Worm (Caenorhabditis elegans) whole organism, young adult: Measurements from ENCODE around the gene aps-1.
A peak's percentile ranks its signal among the peaks of the same experiment; 100 is the strongest.

ENCODE experiments used
- B0035.1 ChIP-seq: sonication (generic microtip); optimal IDR thresholded peaks from 2 replicates; lab custom pipeline; 2016; ENCODE audit warnings: missing genetic modification characterization, mild to moderate bottlenecking, missing compliant biosample characterization, missing genotype, missing genetic modification reagents
- B0261.1 ChIP-seq: sonication (generic microtip); optimal IDR thresholded peaks from 2 replicates; lab custom pipeline; 2016; ENCODE audit warnings: mild to moderate bottlenecking, missing genetic modification characterization, moderate library complexity, missing compliant biosample characterization
- D2030.7 ChIP-seq: fragments of 200-800 bp; sonication (Bioruptor generic); IDR thresholded peaks from 2 replicates; pipeline ENCODE4 v1.3.6; 2022; ENCODE audit warnings: missing genetic modification reagents, missing genetic modification characterization, missing compliant biosample characterization
- F33H1.4 ChIP-seq: fragments of 200-800 bp; sonication (Bioruptor generic); IDR thresholded peaks from 2 replicates; pipeline ENCODE4 v1.3.6; 2022; ENCODE audit warnings: missing genetic modification reagents, missing genetic modification characterization, missing compliant biosample characterization
- F37B4.10 ChIP-seq: fragments of 200-800 bp; sonication (Bioruptor generic); IDR thresholded peaks from 2 replicates; pipeline ENCODE4 v1.3.6; 2022; ENCODE audit warnings: missing genetic modification characterization, missing compliant biosample characterization
- F39B2.1 ChIP-seq: fragments of 200-800 bp; sonication (Bioruptor generic); IDR thresholded peaks from 2 replicates; pipeline ENCODE4 v1.3.6; 2022; ENCODE audit warnings: missing genetic modification reagents, missing genetic modification characterization, missing compliant biosample characterization
- F55B11.4 ChIP-seq: sonication (generic microtip); optimal IDR thresholded peaks from 2 replicates; lab custom pipeline; 2016; ENCODE audit warnings: missing compliant biosample characterization, missing genetic modification characterization, borderline replicate concordance; ENCODE audit not compliant: insufficient read depth
- Y53G8AR.9 ChIP-seq: fragments of 200-800 bp; sonication (Bioruptor generic); conservative IDR thresholded peaks from 2 replicates; pipeline ENCODE4 v1.3.6; 2022; ENCODE audit warnings: missing genetic modification reagents, missing genetic modification characterization, missing compliant biosample characterization
- Y79H2A.3 ChIP-seq: fragments of 200-800 bp; sonication (Bioruptor generic); conservative IDR thresholded peaks from 2 replicates; pipeline ENCODE4 v1.3.6; 2022; ENCODE audit warnings: missing genetic modification reagents, missing genetic modification characterization, missing compliant biosample characterization
- Y95B8A.8 ChIP-seq: fragments of 200-800 bp; sonication (Bioruptor generic); IDR thresholded peaks from 2 replicates; pipeline ENCODE4 v1.3.6; 2022; ENCODE audit warnings: missing genetic modification reagents, missing genetic modification characterization, missing compliant biosample characterization
- aptf-2 ChIP-seq: fragments of 200-800 bp; sonication (Bioruptor generic); conservative IDR thresholded peaks from 2 replicates; pipeline ENCODE4 v1.3.6; 2022; ENCODE audit warnings: missing genetic modification reagents, missing genetic modification characterization, missing compliant biosample characterization
- attf-3 ChIP-seq: fragments of 200-800 bp; sonication (Bioruptor generic); conservative IDR thresholded peaks from 2 replicates; pipeline ENCODE4 v1.3.6; 2022; ENCODE audit warnings: missing genetic modification reagents, missing genetic modification characterization, missing compliant biosample characterization
- attf-5 ChIP-seq: fragments of 200-800 bp; sonication (Bioruptor generic); optimal IDR thresholded peaks from 2 replicates; lab custom pipeline; 2018; ENCODE audit warnings: mild to moderate bottlenecking, missing genetic modification characterization, missing compliant biosample characterization
- attf-6 ChIP-seq: fragments of 200-800 bp; sonication (Bioruptor generic); IDR thresholded peaks from 2 replicates; pipeline ENCODE4 v1.3.6; 2022; ENCODE audit warnings: missing genetic modification reagents, missing genetic modification characterization, missing compliant biosample characterization
- bed-2 ChIP-seq: fragments of 200-800 bp; sonication (Bioruptor generic); IDR thresholded peaks from 2 replicates; pipeline ENCODE4 v1.3.6; 2022; ENCODE audit warnings: missing genetic modification reagents, missing genetic modification characterization, missing compliant biosample characterization
- cebp-2 ChIP-seq: fragments of 200-800 bp; sonication (Bioruptor generic); IDR thresholded peaks from 2 replicates; pipeline ENCODE4 v1.3.6; 2022; ENCODE audit warnings: missing genetic modification characterization, missing compliant biosample characterization
- ceh-58 ChIP-seq: fragments of 200-800 bp; sonication (Bioruptor generic); IDR thresholded peaks from 2 replicates; pipeline ENCODE4 v1.3.6; 2022; ENCODE audit warnings: missing genetic modification characterization, missing compliant biosample characterization
- ceh-79 ChIP-seq: sonication (generic microtip); optimal IDR thresholded peaks from 2 replicates; lab custom pipeline; 2017; ENCODE audit warnings: mild to moderate bottlenecking, missing genetic modification characterization, missing compliant biosample characterization
- dpl-1 ChIP-seq: fragments of 150-350 bp; optimal IDR thresholded peaks from 2 replicates; lab custom pipeline; 2014; ENCODE audit warnings: missing biosample characterization, missing genetic modification reagents, missing genetic modification characterization
- efl-1 ChIP-seq: fragments of 150-350 bp; optimal IDR thresholded peaks from 2 replicates; lab custom pipeline; 2014; ENCODE audit warnings: missing biosample characterization, missing genetic modification reagents, missing genetic modification characterization
- egl-44 ChIP-seq: fragments of 200-800 bp; sonication (Bioruptor generic); IDR thresholded peaks from 2 replicates; pipeline ENCODE4 v1.3.6; 2022; ENCODE audit warnings: missing genetic modification reagents, missing genetic modification characterization, missing compliant biosample characterization
- gei-17 ChIP-seq: fragments of 200-800 bp; sonication (Bioruptor generic); optimal IDR thresholded peaks from 2 replicates; lab custom pipeline; 2018; ENCODE audit warnings: mild to moderate bottlenecking, missing genetic modification characterization, missing compliant biosample characterization
- hlh-26 ChIP-seq: fragments of 200-800 bp; sonication (Bioruptor generic); conservative IDR thresholded peaks from 2 replicates; pipeline ENCODE4 v1.3.6; 2022; ENCODE audit warnings: missing genetic modification reagents, missing genetic modification characterization, missing compliant biosample characterization
- hmg-20 ChIP-seq: fragments of 200-800 bp; sonication (Bioruptor generic); IDR thresholded peaks from 2 replicates; pipeline ENCODE4 v1.3.6; 2022; ENCODE audit warnings: missing genetic modification reagents, missing genetic modification characterization, missing compliant biosample characterization
- lag-1 ChIP-seq: fragments of 200-800 bp; sonication (Bioruptor generic); IDR thresholded peaks from 2 replicates; pipeline ENCODE4 v1.3.6; 2022; ENCODE audit warnings: missing genetic modification reagents, missing genetic modification characterization, missing compliant biosample characterization
- let-526 ChIP-seq: fragments of 200-800 bp; sonication (Bioruptor generic); IDR thresholded peaks from 2 replicates; pipeline ENCODE4 v1.3.6; 2022; ENCODE audit warnings: missing genetic modification reagents, missing genetic modification characterization, missing compliant biosample characterization
- lin-54 ChIP-seq: fragments of 200-800 bp; sonication (Bioruptor generic); optimal IDR thresholded peaks from 2 replicates; lab custom pipeline; 2018; ENCODE audit warnings: mild to moderate bottlenecking, missing genetic modification characterization, missing compliant biosample characterization
- lir-1 ChIP-seq: fragments of 200-800 bp; sonication (Bioruptor generic); conservative IDR thresholded peaks from 2 replicates; pipeline ENCODE4 v1.3.6; 2022; ENCODE audit warnings: missing genetic modification reagents, missing genetic modification characterization, missing compliant biosample characterization
- nhr-179 ChIP-seq: sonication (generic microtip); optimal IDR thresholded peaks from 2 replicates; lab custom pipeline; 2016; ENCODE audit warnings: mild to moderate bottlenecking, missing genetic modification characterization, missing compliant biosample characterization
- nhr-27 ChIP-seq: fragments of 200-800 bp; sonication (Bioruptor generic); optimal IDR thresholded peaks from 2 replicates; lab custom pipeline; 2018; ENCODE audit warnings: mild to moderate bottlenecking, missing genetic modification characterization, moderate library complexity, missing compliant biosample characterization
- nhr-80 ChIP-seq: sonication (generic microtip); optimal IDR thresholded peaks from 2 replicates; lab custom pipeline; 2016; ENCODE audit warnings: missing genetic modification characterization, missing compliant biosample characterization
- nhr-90 ChIP-seq: sonication (generic microtip); optimal IDR thresholded peaks from 2 replicates; lab custom pipeline; 2016; ENCODE audit warnings: missing genotype, mild to moderate bottlenecking, missing genetic modification characterization, missing compliant biosample characterization
- rpc-1 ChIP-seq, 2 experiments: fragments of 150-350 bp in 1 of 2; sonication (generic microtip) in 1 of 2; optimal IDR thresholded peaks; 2 replicates each; lab custom pipeline; 2014 to 2018; ENCODE audit warnings: missing biosample characterization in 1 of 2, missing genetic modification characterization in 1 of 2, missing genetic modification reagents in 1 of 2, missing genotype in 1 of 2
- sdz-38 ChIP-seq: sonication (generic microtip); optimal IDR thresholded peaks from 2 replicates; lab custom pipeline; 2016; ENCODE audit warnings: missing genotype, missing genetic modification characterization, missing compliant biosample characterization
- somi-1 ChIP-seq: fragments of 200-800 bp; sonication (Bioruptor generic); optimal IDR thresholded peaks from 2 replicates; lab custom pipeline; 2018; ENCODE audit warnings: mild to moderate bottlenecking, missing genetic modification characterization, missing compliant biosample characterization
- sptf-2 ChIP-seq: fragments of 200-800 bp; sonication (Bioruptor generic); optimal IDR thresholded peaks from 2 replicates; lab custom pipeline; 2018; ENCODE audit warnings: mild to moderate bottlenecking, missing genetic modification characterization, missing compliant biosample characterization
- unc-62 ChIP-seq: fragments of 150-350 bp; optimal IDR thresholded peaks from 2 replicates; lab custom pipeline; 2014; ENCODE audit warnings: missing biosample characterization, missing genetic modification reagents, missing genetic modification characterization
- zfh-2 ChIP-seq: fragments of 200-800 bp; sonication (Bioruptor generic); conservative IDR thresholded peaks from 2 replicates; pipeline ENCODE4 v1.3.6; 2022; ENCODE audit warnings: missing genetic modification reagents, missing genetic modification characterization, missing compliant biosample characterization
- ztf-28 ChIP-seq: fragments of 200-800 bp; sonication (Bioruptor generic); IDR thresholded peaks from 2 replicates; pipeline ENCODE4 v1.3.6; 2022; ENCODE audit warnings: missing genetic modification reagents, missing genetic modification characterization, missing compliant biosample characterization

aps-1 gene

DNA sequence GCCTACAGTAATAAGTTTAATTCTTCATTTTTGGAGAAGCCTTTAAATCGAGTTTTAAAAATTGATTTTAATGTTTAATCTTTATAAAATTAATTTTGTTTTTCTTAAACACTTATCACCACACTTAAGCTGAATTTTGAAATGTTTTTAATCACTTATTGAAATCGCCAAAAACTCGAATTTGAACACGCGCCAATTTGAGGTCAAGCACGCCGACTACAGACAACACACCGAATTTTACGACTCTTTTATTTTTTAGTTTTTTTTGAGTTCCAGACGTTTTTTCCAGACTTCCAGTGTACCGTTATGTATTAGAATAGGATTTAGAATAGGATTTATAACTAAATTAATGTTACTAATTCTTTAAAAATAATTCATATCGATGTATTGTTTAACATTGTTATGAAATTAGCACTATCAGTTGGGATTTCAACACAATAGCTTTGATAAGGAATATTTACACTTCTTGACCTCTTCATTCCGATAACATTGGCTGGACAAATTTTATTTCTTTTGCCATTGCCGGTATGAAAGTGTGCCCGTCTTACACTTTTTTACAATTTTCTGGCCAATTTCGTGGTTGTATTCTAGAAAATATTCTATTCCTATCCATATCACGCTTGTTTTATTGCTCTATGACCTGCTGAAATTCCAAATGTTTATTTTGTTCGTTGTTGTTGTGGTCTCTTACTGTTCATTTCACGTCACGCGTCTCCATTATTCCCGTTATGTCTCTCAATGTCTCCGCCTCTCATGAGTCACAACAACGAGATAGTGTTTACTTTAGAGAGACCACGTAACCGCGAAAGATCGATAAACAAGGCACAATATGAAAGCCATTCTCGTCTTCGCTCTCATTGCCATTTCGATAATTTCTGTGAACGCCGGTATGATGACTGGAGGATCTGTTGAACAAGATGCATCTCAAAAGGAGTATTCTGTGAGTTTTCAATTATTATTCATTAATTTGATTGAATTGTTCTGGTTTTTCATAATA lies 25.8 kb downstream of the aps-1 start, which contains the start of gene cpi-2 (continued):
- TF ChIP-seq lag-1 (GFP tag; lab: Robert Waterston, UW): no peak
- no peak for TF ChIP-seq lir-1 (GFP tag; lab: Robert Waterston, UW)
- TF ChIP-seq, all 124 proteins: peak for 12

ce11 chrV:6044448-6044847 lies 26.7 kb downstream of the aps-1 start:
- TF ChIP-seq nhr-80 (tag; lab: Kevin White, UChicago) (peak; percentile 36), ceh-79 (no peak)

DNA sequence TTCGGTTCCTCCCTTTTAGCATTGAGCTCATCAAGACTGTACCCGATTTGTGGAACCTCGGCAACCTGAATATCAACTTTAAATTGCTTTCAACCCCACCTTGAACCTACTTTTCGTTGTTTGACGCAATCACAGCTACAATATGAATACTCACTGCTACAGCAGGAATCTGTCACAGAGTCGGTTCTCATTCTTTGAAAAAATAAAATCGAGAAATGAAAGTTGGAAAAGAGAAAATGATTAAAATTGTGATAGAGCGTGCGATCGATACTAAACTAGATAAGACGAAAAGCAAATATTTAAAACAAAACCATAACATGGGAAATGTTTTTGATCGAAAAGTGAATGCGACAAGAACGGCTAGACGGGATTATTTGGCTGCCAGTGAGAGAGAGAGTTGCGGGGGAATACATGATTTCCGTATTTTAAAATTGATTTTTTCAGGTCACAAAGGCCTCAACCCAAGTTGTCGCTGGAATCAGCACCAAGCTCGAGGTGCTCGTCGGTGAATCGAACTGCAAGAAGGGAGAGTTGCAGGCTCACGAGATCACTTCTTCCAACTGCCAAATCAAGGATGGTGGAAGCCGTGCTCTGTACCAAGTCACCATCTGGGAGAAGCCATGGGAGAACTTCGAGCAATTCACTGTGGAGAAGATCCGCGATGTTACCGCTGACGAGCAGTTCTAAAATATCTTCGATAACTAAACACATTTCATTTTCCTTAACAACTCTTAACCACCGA lies 27.3 kb downstream of the aps-1 start, which contains the start of gene R01B10.3:
Gene R01B10.3, minus strand, starts transcription at position 277 of the 742 bp plus-strand sequence.
- no peak for TF ChIP-seq F37B4.10 (GFP tag; lab: Robert Waterston, UW)
- TF ChIP-seq egl-44 (GFP tag; lab: Robert Waterston, UW): peak; percentile 61; the same call in 1 of the 2 replicates
- 0 out of 2 replicates have a peak, but pooled peaks have one; percentile 37 for TF ChIP-seq bed-2 (GFP tag; lab: Robert Waterston, UW)
- 0 out of 2 replicates have a peak, but pooled peaks have one; percentile 20 for TF ChIP-seq Y53G8AR.9 (GFP tag; lab: Robert Waterston, UW)
- TF ChIP-seq somi-1: peak; percentile 24
- no peak for TF ChIP-seq unc-62
- TF ChIP-seq nhr-90 (tag; lab: Kevin White, UChicago): peak; percentile 28
- TF ChIP-seq F55B11.4 (tag; lab: Kevin White, UChicago): no peak
- TF ChIP-seq sptf-2 (GFP tag; lab: Kevin White, UChicago): no peak
- 0 out of 2 replicates have a peak, but pooled peaks have one; percentile 23 for TF ChIP-seq attf-6 (GFP tag; lab: Robert Waterston, UW)
- TF ChIP-seq lin-54 (GFP tag; lab: Kevin White, UChicago): no peak
- peak; percentile 52; the same call in 1 of the 2 replicates for TF ChIP-seq zfh-2

DNA sequence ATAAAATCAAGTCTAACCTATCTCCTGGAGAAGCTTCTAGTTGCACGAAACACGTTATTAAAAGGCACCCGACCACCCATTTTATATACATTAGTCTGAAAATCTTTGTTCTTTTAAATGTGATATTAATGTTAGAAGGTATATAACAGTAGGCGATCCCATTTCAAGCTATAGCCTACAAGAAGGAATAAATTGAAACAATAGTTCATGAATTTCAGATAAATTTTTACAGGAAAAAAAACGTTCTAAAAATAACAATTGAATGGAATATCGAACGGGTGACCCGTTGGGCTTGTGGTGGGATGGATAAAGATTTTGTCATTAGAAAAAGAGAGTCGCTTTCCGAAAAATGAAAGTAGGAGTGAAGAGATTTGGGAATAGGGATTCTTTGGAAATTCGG lies 30.0 kb downstream of the aps-1 start, which contains the start of gene pgap-3:
Gene pgap-3, minus strand, starts transcription at position 101 of the 400 bp plus-strand sequence.
- TF ChIP-seq nhr-179 (tag; lab: Kevin White, UChicago) (no peak), hmg-20 (GFP tag; lab: Robert Waterston, UW) (no peak), zfh-2 (no peak), attf-5 (GFP tag; lab: Kevin White, UChicago) (no peak), hlh-26 (no peak), attf-3 (no peak), let-526 (no peak), sdz-38 (no peak), attf-6 (GFP tag; lab: Robert Waterston, UW) (no peak), aptf-2 (GFP tag; lab: Robert Waterston, UW) (no peak)
- TF ChIP-seq, all 124 proteins: peak for 0

- TF ChIP-seq rpc-1 (optimal IDR thresholded peaks at IDR 0.05; lab: Kevin White, UChicago) (no peak), rpc-1 (tag; optimal IDR thresholded peaks at IDR 0.05; lab: Kevin White, UChicago) (no peak), Y79H2A.3 (no peak), D2030.7 (GFP tag; lab: Robert Waterston, UW) (no peak), ztf-28 (GFP tag; lab: Robert Waterston, UW) (no peak), attf-3 (no peak), dpl-1 (GFP tag; lab: Kevin White, UChicago) (no peak), Y95B8A.8 (GFP tag; lab: Robert Waterston, UW) (no peak), zfh-2 (no peak), F33H1.4 (no peak), efl-1 (no peak), F39B2.1 (no peak), B0261.1 (tag; lab: Kevin White, UChicago) (no peak), cebp-2 (GFP tag; lab: Robert Waterston, UW) (no peak), ceh-58 (GFP tag; lab: Robert Waterston, UW) (no peak), B0035.1 (tag; lab: Kevin White, UChicago) (no peak), gei-17 (GFP tag; lab: Kevin White, UChicago) (no peak), nhr-27 (tag; lab: Kevin White, UChicago) (no peak)
Observed at ce11 chrV:6051159-6051558, 33.4 kb downstream of the aps-1 start, which contains the start of gene jamp-1. jamp-1 (minus strand) TSS chrV:6051259.
